Worm (Caenorhabditis elegans) whole organism, L2 larva: Measurements from ENCODE around the gene srsx-26.

Experiments used
- ZK546.5 ChIP-seq: sonication (generic microtip); optimal IDR thresholded peaks from 2 replicates; lab custom pipeline; 2017; ENCODE audit warnings: missing biosample characterization, missing genetic modification characterization
- ama-1 ChIP-seq: fragments of 150-350 bp; optimal IDR thresholded peaks from 2 replicates; lab custom pipeline; 2018; ENCODE audit warnings: inconsistent platforms
- ceh-82 ChIP-seq: fragments of 150-350 bp; optimal IDR thresholded peaks from 2 replicates; lab custom pipeline; 2014; ENCODE audit warnings: missing biosample characterization, missing genetic modification characterization
- mbf-1 ChIP-seq: sonication (generic microtip); optimal IDR thresholded peaks from 2 replicates; lab custom pipeline; 2017; ENCODE audit warnings: missing biosample characterization, missing genetic modification characterization
- nhr-237 ChIP-seq: fragments of 150-350 bp; optimal IDR thresholded peaks from 2 replicates; lab custom pipeline; 2014; ENCODE audit warnings: missing biosample characterization, missing genetic modification characterization
- sem-4 ChIP-seq: fragments of 150-350 bp; optimal IDR thresholded peaks from 2 replicates; lab custom pipeline; 2014; ENCODE audit warnings: missing biosample characterization, missing genetic modification reagents, missing genetic modification characterization
- unc-39 ChIP-seq: fragments of 150-350 bp; optimal IDR thresholded peaks from 2 replicates; lab custom pipeline; 2014; ENCODE audit warnings: missing biosample characterization, missing genetic modification characterization

- no peak for TF ChIP-seq unc-39
- no peak for TF ChIP-seq nhr-237 (tag; lab: Kevin White, UChicago)
- TF ChIP-seq ama-1, result no peak
- TF ChIP-seq ceh-82 (tag; lab: Kevin White, UChicago), result no peak
- TF ChIP-seq sem-4 (tag; lab: Kevin White, UChicago), result no peak
- no peak for TF ChIP-seq mbf-1 (tag; lab: Kevin White, UChicago)
- TF ChIP-seq ZK546.5 (tag; lab: Kevin White, UChicago), result no peak
Measured at ce11 chrV:10182984-10183383, 34.5 kb downstream of the srsx-26 start, which contains the start of gene ZK856.4.
